Fruit fly (Drosophila melanogaster): ENCODE data around the gene CG13144.

CG13144 gene

DNA sequence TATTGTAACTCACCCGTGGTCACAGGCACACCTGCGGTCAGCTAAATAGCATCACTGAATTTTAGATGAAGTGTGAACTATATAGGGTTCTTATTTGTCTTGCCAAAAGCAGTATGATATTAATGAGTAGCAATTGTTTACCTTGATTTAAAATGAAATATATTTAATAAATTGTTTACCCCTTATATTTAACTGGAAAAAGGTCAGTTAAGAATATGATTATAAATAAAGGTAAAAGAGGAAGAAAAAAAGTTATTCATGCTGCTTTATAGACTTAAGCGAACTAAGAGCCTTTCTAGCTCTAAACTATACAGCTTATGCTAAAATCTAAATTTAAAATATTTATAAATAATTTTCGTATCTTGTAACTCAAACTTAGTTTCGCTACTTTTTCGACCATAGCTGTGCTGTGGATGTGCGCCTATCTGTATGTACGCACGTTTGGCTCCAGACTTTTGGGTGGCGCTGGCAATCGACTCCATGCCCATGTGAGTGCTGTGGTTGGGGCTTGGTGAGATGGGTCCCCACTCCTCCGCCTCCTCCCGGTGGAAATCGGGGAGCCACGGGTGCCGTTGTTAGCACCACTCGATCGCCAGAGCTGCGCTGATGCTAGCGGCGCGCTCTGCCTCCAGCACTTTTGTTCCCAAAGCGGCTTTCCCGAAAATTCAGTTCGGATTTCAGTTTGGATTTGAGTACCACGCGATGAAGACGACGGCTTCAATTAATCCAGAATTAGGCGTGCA is 49.0 kb downstream of the CG13144 start, which contains the start of gene loh:
TSS of gene loh (plus strand) at position 487 of the 743 bp plus-strand sequence.
- TF ChIP-seq sv (GFP tag; optimal IDR thresholded peaks at IDR 0.05): peak; percentile 28
- TF ChIP-seq Dfd (GFP tag; optimal IDR thresholded peaks at IDR 0.05): no peak
